Worm (Caenorhabditis elegans) whole organism, young adult: Measurements from ENCODE around the gene eas-1.

ENCODE experiments used
- B0336.3 ChIP-seq: fragments of 200-800 bp; sonication (Bioruptor generic); IDR thresholded peaks from 2 replicates; pipeline ENCODE4 v1.3.6; 2022; ENCODE audit warnings: missing genetic modification characterization, missing compliant biosample characterization
- C06A6.2 ChIP-seq: fragments of 200-800 bp; sonication (Bioruptor generic); conservative IDR thresholded peaks from 2 replicates; pipeline ENCODE4 v1.3.6; 2022; ENCODE audit warnings: missing genetic modification characterization, missing compliant biosample characterization
- F23B12.7 ChIP-seq: sonication (generic microtip); optimal IDR thresholded peaks from 2 replicates; lab custom pipeline; 2017; ENCODE audit warnings: missing genetic modification characterization, mild to moderate bottlenecking, missing compliant biosample characterization, antibody characterized with exemption, moderate library complexity; ENCODE audit not compliant: insufficient read depth
- F33H1.4 ChIP-seq: fragments of 200-800 bp; sonication (Bioruptor generic); IDR thresholded peaks from 2 replicates; pipeline ENCODE4 v1.3.6; 2022; ENCODE audit warnings: missing genetic modification reagents, missing genetic modification characterization, missing compliant biosample characterization
- F39B2.1 ChIP-seq: fragments of 200-800 bp; sonication (Bioruptor generic); IDR thresholded peaks from 2 replicates; pipeline ENCODE4 v1.3.6; 2022; ENCODE audit warnings: missing genetic modification reagents, missing genetic modification characterization, missing compliant biosample characterization
- F49E8.2 ChIP-seq: sonication (generic microtip); optimal IDR thresholded peaks from 3 replicates; lab custom pipeline; 2017; ENCODE audit warnings: missing genetic modification characterization, mild to moderate bottlenecking, missing compliant biosample characterization, antibody characterized with exemption, moderate library complexity; ENCODE audit not compliant: insufficient read depth
- F57C9.4 ChIP-seq: sonication (generic microtip); optimal IDR thresholded peaks from 2 replicates; lab custom pipeline; 2017; ENCODE audit warnings: mild to moderate bottlenecking, missing genetic modification characterization, missing compliant biosample characterization
- Y53G8AR.9 ChIP-seq: fragments of 200-800 bp; sonication (Bioruptor generic); conservative IDR thresholded peaks from 2 replicates; pipeline ENCODE4 v1.3.6; 2022; ENCODE audit warnings: missing genetic modification reagents, missing genetic modification characterization, missing compliant biosample characterization
- Y56A3A.18 ChIP-seq: fragments of 200-800 bp; sonication (Bioruptor generic); IDR thresholded peaks from 2 replicates; pipeline ENCODE4 v1.3.6; 2022; ENCODE audit warnings: missing genetic modification reagents, missing genetic modification characterization, missing compliant biosample characterization
- Y67H2A.10 ChIP-seq: fragments of 200-800 bp; sonication (Bioruptor generic); conservative IDR thresholded peaks from 2 replicates; pipeline ENCODE4 v1.3.6; 2022; ENCODE audit warnings: missing genetic modification reagents, missing genetic modification characterization, missing compliant biosample characterization
- ama-1 ChIP-seq, 3 experiments: fragments of 150-350 bp in 1 of 3; sonication (generic microtip) in 2 of 3; optimal IDR thresholded peaks; 2 replicates each; lab custom pipeline; 2014 to 2018; ENCODE audit warnings: missing biosample characterization in 2 of 3, missing genetic modification characterization in 2 of 3, missing genetic modification reagents in 2 of 3
- aptf-2 ChIP-seq: fragments of 200-800 bp; sonication (Bioruptor generic); conservative IDR thresholded peaks from 2 replicates; pipeline ENCODE4 v1.3.6; 2022; ENCODE audit warnings: missing genetic modification reagents, missing genetic modification characterization, missing compliant biosample characterization
- athp-1 ChIP-seq: sonication (generic microtip); optimal IDR thresholded peaks from 2 replicates; lab custom pipeline; 2017; ENCODE audit warnings: mild to moderate bottlenecking, missing genetic modification characterization, missing compliant biosample characterization
- attf-6 ChIP-seq: fragments of 200-800 bp; sonication (Bioruptor generic); IDR thresholded peaks from 2 replicates; pipeline ENCODE4 v1.3.6; 2022; ENCODE audit warnings: missing genetic modification reagents, missing genetic modification characterization, missing compliant biosample characterization
- bed-1 ChIP-seq: fragments of 200-800 bp; sonication (Bioruptor generic); IDR thresholded peaks from 2 replicates; pipeline ENCODE4 v1.3.6; 2022; ENCODE audit warnings: missing genetic modification reagents, missing genetic modification characterization, missing compliant biosample characterization
- cebp-1 ChIP-seq, 2 experiments: fragments of 200-800 bp in 1 of 2; sonication (Bioruptor generic) in 1 of 2; sonication (generic microtip) in 1 of 2; IDR thresholded peaks in 1 of 2; optimal IDR thresholded peaks in 1 of 2; 2 replicates each; pipeline versions ENCODE4 v1.3.6 to Lab custom; 2017 to 2022; ENCODE audit warnings: missing compliant biosample characterization in 2 of 2, missing genetic modification characterization in 2 of 2, mild to moderate bottlenecking in 1 of 2, missing genetic modification reagents in 1 of 2, moderate library complexity in 1 of 2
- ceh-40 ChIP-seq: fragments of 200-800 bp; sonication (Bioruptor generic); IDR thresholded peaks from 2 replicates; pipeline ENCODE4 v1.3.6; 2022; ENCODE audit warnings: missing genetic modification characterization, missing compliant biosample characterization
- ceh-58 ChIP-seq: fragments of 200-800 bp; sonication (Bioruptor generic); IDR thresholded peaks from 2 replicates; pipeline ENCODE4 v1.3.6; 2022; ENCODE audit warnings: missing genetic modification characterization, missing compliant biosample characterization
- die-1 ChIP-seq: sonication (generic microtip); optimal IDR thresholded peaks from 2 replicates; lab custom pipeline; 2016; ENCODE audit warnings: missing genotype, mild to moderate bottlenecking, missing genetic modification characterization, missing compliant biosample characterization
- dox-1 ChIP-seq: fragments of 200-800 bp; sonication (Bioruptor generic); IDR thresholded peaks from 2 replicates; pipeline ENCODE4 v1.3.6; 2022; ENCODE audit warnings: missing genetic modification reagents, missing genetic modification characterization, missing compliant biosample characterization
- dpl-1 ChIP-seq: fragments of 150-350 bp; optimal IDR thresholded peaks from 2 replicates; lab custom pipeline; 2014; ENCODE audit warnings: missing biosample characterization, missing genetic modification reagents, missing genetic modification characterization
- ekl-4 ChIP-seq: fragments of 200-800 bp; sonication (Bioruptor generic); IDR thresholded peaks from 2 replicates; pipeline ENCODE4 v1.3.6; 2022; ENCODE audit warnings: missing genetic modification reagents, missing genetic modification characterization, missing compliant biosample characterization
- him-1 ChIP-seq: sonication (generic microtip); optimal IDR thresholded peaks from 2 replicates; lab custom pipeline; 2016; ENCODE audit warnings: missing genotype, missing genetic modification reagents, missing genetic modification characterization, missing compliant biosample characterization
- hrde-1 ChIP-seq: sonication (generic microtip); optimal IDR thresholded peaks from 2 replicates; lab custom pipeline; 2016; ENCODE audit warnings: missing genetic modification characterization, mild to moderate bottlenecking, missing compliant biosample characterization, moderate library complexity, missing genotype, missing genetic modification reagents, borderline replicate concordance
- hsf-1 ChIP-seq: fragments of 200-800 bp; sonication (Bioruptor generic); IDR thresholded peaks from 2 replicates; pipeline ENCODE4 v1.3.6; 2022; ENCODE audit warnings: missing genetic modification reagents, missing genetic modification characterization, missing compliant biosample characterization
- lin-35 ChIP-seq, 3 experiments: fragments of 150-350 bp in 2 of 3; sonication (generic microtip) in 1 of 3; optimal IDR thresholded peaks; 2 replicates each; lab custom pipeline; 2014 to 2018; ENCODE audit warnings: missing biosample characterization in 3 of 3, missing genetic modification characterization in 3 of 3, missing genetic modification reagents in 3 of 3
- lin-54 ChIP-seq: fragments of 200-800 bp; sonication (Bioruptor generic); optimal IDR thresholded peaks from 2 replicates; lab custom pipeline; 2018; ENCODE audit warnings: mild to moderate bottlenecking, missing genetic modification characterization, missing compliant biosample characterization
- madf-6 ChIP-seq: fragments of 200-800 bp; sonication (Bioruptor generic); IDR thresholded peaks from 2 replicates; pipeline ENCODE4 v1.3.6; 2022; ENCODE audit warnings: missing genetic modification reagents, missing genetic modification characterization, missing compliant biosample characterization
- nhr-120 ChIP-seq: fragments of 200-800 bp; sonication (Bioruptor generic); IDR thresholded peaks from 2 replicates; pipeline ENCODE4 v1.3.6; 2022; ENCODE audit warnings: missing genetic modification characterization, missing compliant biosample characterization
- nhr-27 ChIP-seq: fragments of 200-800 bp; sonication (Bioruptor generic); optimal IDR thresholded peaks from 2 replicates; lab custom pipeline; 2018; ENCODE audit warnings: mild to moderate bottlenecking, missing genetic modification characterization, moderate library complexity, missing compliant biosample characterization
- pbrm-1 ChIP-seq: fragments of 200-800 bp; sonication (Bioruptor generic); IDR thresholded peaks from 2 replicates; pipeline ENCODE4 v1.3.6; 2022; ENCODE audit warnings: missing genetic modification reagents, missing genetic modification characterization, missing compliant biosample characterization
- rcor-1 ChIP-seq: fragments of 200-800 bp; sonication (Bioruptor generic); IDR thresholded peaks from 2 replicates; pipeline ENCODE4 v1.3.6; 2022; ENCODE audit warnings: missing genetic modification reagents, missing genetic modification characterization, missing compliant biosample characterization
- repo-1 ChIP-seq: sonication (generic microtip); optimal IDR thresholded peaks from 2 replicates; lab custom pipeline; 2017; ENCODE audit warnings: mild to moderate bottlenecking, missing genetic modification characterization, missing compliant biosample characterization
- sea-2 ChIP-seq: fragments of 200-800 bp; sonication (Bioruptor generic); IDR thresholded peaks from 2 replicates; pipeline ENCODE4 v1.3.6; 2022; ENCODE audit warnings: missing genetic modification characterization, missing compliant biosample characterization
- snpc-1.1 ChIP-seq: sonication (generic microtip); optimal IDR thresholded peaks from 2 replicates; lab custom pipeline; 2017; ENCODE audit warnings: missing genetic modification characterization, mild to moderate bottlenecking, missing compliant biosample characterization, antibody characterized with exemption, moderate library complexity, missing genotype, missing genetic modification reagents; ENCODE audit not compliant: insufficient read depth
- snpc-1.3 ChIP-seq: sonication (generic microtip); optimal IDR thresholded peaks from 2 replicates; lab custom pipeline; 2017; ENCODE audit warnings: missing genetic modification characterization, mild to moderate bottlenecking, missing compliant biosample characterization, antibody characterized with exemption, moderate library complexity, missing genotype, missing genetic modification reagents; ENCODE audit not compliant: insufficient read depth
- snpc-4 ChIP-seq, 5 experiments: fragments of 150-350 bp in 1 of 5; sonication (generic microtip) in 4 of 5; optimal IDR thresholded peaks; 2 replicates each; lab custom pipeline; 2014 to 2018; ENCODE audit warnings: missing genetic modification characterization in 5 of 5, missing biosample characterization in 3 of 5, antibody characterized with exemption in 2 of 5, mild to moderate bottlenecking in 2 of 5, missing compliant biosample characterization in 2 of 5, missing genotype in 2 of 5, moderate library complexity in 2 of 5, missing genetic modification reagents in 1 of 5
- tbp1 ChIP-seq: fragments of 200-800 bp; sonication (Bioruptor generic); optimal IDR thresholded peaks from 2 replicates; lab custom pipeline; 2018; ENCODE audit warnings: mild to moderate bottlenecking, missing genetic modification characterization, missing compliant biosample characterization
- tlf-1 ChIP-seq: fragments of 200-800 bp; sonication (Bioruptor generic); optimal IDR thresholded peaks from 2 replicates; lab custom pipeline; 2018; ENCODE audit warnings: mild to moderate bottlenecking, missing genetic modification characterization, missing compliant biosample characterization
- xnd-1 ChIP-seq: sonication (generic microtip); optimal IDR thresholded peaks from 2 replicates; lab custom pipeline; 2016; ENCODE audit warnings: missing genotype, missing genetic modification reagents, missing genetic modification characterization, missing compliant biosample characterization
- ztf-18 ChIP-seq: sonication (generic microtip); optimal IDR thresholded peaks from 2 replicates; lab custom pipeline; 2016; ENCODE audit warnings: missing genotype, mild to moderate bottlenecking, missing genetic modification characterization, missing compliant biosample characterization
- ztf-25 ChIP-seq: fragments of 200-800 bp; sonication (Bioruptor generic); IDR thresholded peaks from 2 replicates; pipeline ENCODE4 v1.3.6; 2022; ENCODE audit warnings: missing genetic modification reagents, missing genetic modification characterization, missing compliant biosample characterization
- ztf-26 ChIP-seq: sonication (generic microtip); optimal IDR thresholded peaks from 2 replicates; lab custom pipeline; 2017; ENCODE audit warnings: missing genetic modification characterization, missing compliant biosample characterization
- ztf-3 ChIP-seq: fragments of 200-800 bp; sonication (Bioruptor generic); optimal IDR thresholded peaks from 2 replicates; lab custom pipeline; 2018; ENCODE audit warnings: mild to moderate bottlenecking, missing genetic modification characterization, missing compliant biosample characterization

eas-1 gene

DNA sequence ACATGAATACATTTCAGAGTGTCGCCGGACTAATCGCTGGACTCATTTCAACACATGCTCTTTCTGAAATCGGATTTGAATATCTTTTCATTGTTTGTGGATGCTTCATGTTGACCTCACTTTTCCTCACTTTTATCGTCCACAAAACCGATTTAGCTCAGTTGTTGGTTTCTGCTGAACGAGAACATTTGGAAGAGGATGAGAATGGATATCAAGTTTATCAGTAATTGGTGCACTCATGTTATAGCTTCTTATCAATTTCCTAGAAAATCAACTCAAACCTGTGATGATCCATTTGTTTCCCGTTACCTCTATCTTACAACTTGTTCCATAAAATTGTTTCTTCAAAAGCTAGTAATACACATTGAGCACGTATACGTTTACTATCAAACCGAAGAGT is 44.2 kb upstream of the eas-1 start:
- TF ChIP-seq ceh-40 (GFP tag; lab: Robert Waterston, UW) = no peak
- TF ChIP-seq tbp1 = peak; percentile 8
- peak; percentile 56 for TF ChIP-seq nhr-27
- no peak for TF ChIP-seq nhr-120 (GFP tag; lab: Robert Waterston, UW)
- TF ChIP-seq snpc-1.1 (tag; lab: Kevin White, UChicago) = no peak
- TF ChIP-seq B0336.3 (GFP tag; lab: Robert Waterston, UW) = peak; percentile 65
- no peak for TF ChIP-seq aptf-2 (GFP tag; lab: Robert Waterston, UW)
- TF ChIP-seq bed-1 (GFP tag; lab: Robert Waterston, UW) = no peak
- peak; percentile 56 for TF ChIP-seq F49E8.2 (tag; lab: Kevin White, UChicago)
- no peak for TF ChIP-seq snpc-4 (GFP tag; optimal IDR thresholded peaks at IDR 0.05; lab: Kevin White, UChicago)
- peak in 1 of 4 experiments; percentile 45 for TF ChIP-seq snpc-4 (tag; optimal IDR thresholded peaks at IDR 0.05; lab: Kevin White, UChicago)
- no peak for TF ChIP-seq F57C9.4
- 0 out of 2 replicates have a peak, but pooled peaks have one; percentile 28 for TF ChIP-seq rcor-1
- no peak for TF ChIP-seq F23B12.7
- TF ChIP-seq ama-1 (optimal IDR thresholded peaks at IDR 0.05; lab: Kevin White, UChicago) = no peak
- no peak for TF ChIP-seq ama-1 (GFP tag; optimal IDR thresholded peaks at IDR 0.05; lab: Kevin White, UChicago)
- peak; percentile 69 for TF ChIP-seq madf-6 (GFP tag; lab: Robert Waterston, UW)
- TF ChIP-seq xnd-1 (tag; lab: Kevin White, UChicago) = peak; percentile 52
- 0 out of 2 replicates have a peak, but pooled peaks have one; percentile 53 for TF ChIP-seq hsf-1
- TF ChIP-seq ekl-4 (GFP tag; lab: Robert Waterston, UW) = peak; percentile 56; the same call in 1 of the 2 replicates
- TF ChIP-seq Y53G8AR.9 (GFP tag; lab: Robert Waterston, UW) = 0 out of 2 replicates have a peak, but pooled peaks have one; percentile 61
- no peak for TF ChIP-seq ztf-26 (tag; lab: Kevin White, UChicago)
- no peak for TF ChIP-seq cebp-1 (GFP tag; IDR thresholded peaks at IDR 0.05; lab: Robert Waterston, UW)
- no peak for TF ChIP-seq cebp-1 (tag; optimal IDR thresholded peaks at IDR 0.05; lab: Kevin White, UChicago)
- peak; percentile 51; the same call in 1 of the 2 replicates for TF ChIP-seq F39B2.1 (GFP tag; lab: Robert Waterston, UW)
- TF ChIP-seq him-1 = no peak
- TF ChIP-seq ceh-58 (GFP tag; lab: Robert Waterston, UW) = no peak
- TF ChIP-seq pbrm-1 (GFP tag; lab: Robert Waterston, UW) = 0 out of 2 replicates have a peak, but pooled peaks have one; percentile 22
- TF ChIP-seq C06A6.2 = no peak
- TF ChIP-seq tlf-1 (GFP tag; lab: Kevin White, UChicago) = no peak
- TF ChIP-seq hrde-1 = peak; percentile 86
- TF ChIP-seq athp-1 (tag; lab: Kevin White, UChicago) = peak; percentile 40
- TF ChIP-seq ztf-18 (tag; lab: Kevin White, UChicago) = no peak

DNA sequence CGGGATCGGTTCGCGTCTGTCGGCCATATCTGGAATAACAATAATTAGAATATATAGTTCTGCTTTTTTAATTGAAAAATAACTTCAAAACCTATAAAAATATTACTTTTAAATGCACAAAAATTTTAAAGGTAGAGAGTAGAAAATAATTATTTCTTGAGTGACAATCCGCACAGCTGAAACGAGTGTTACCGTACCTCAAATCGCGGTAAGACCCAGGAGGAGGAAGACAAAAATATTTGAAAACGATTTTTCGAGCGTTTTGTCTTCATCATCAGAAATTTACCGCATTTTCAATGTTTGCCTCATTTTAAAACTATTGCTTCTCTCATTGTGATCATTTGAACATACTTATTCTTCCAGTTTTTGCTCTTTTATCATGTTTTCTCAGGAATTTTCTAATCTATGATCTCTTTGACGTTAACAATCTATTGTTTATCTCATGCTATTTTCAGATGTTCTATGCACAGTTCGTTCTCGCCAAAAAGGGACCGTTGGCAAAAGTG is 41.9 kb upstream of the eas-1 start, which contains the start of the genes rpn-5 and scc-1:
Gene rpn-5, minus strand, starts transcription at position 162 of the 506 bp plus-strand sequence.
Gene scc-1, plus strand, starts transcription at position 456 of the 506 bp plus-strand sequence.
- no peak for TF ChIP-seq attf-6
- no peak for TF ChIP-seq Y67H2A.10 (GFP tag; lab: Robert Waterston, UW)
- TF ChIP-seq aptf-2 (GFP tag; lab: Robert Waterston, UW) = no peak
- TF ChIP-seq pbrm-1 (GFP tag; lab: Robert Waterston, UW) = 0 out of 2 replicates have a peak, but pooled peaks have one; percentile 12
- peak; percentile 22 for TF ChIP-seq dpl-1 (GFP tag; lab: Kevin White, UChicago)
- TF ChIP-seq tbp1 = peak; percentile 19
- peak; percentile 79 for TF ChIP-seq lin-54 (GFP tag; lab: Kevin White, UChicago)
- peak; percentile 72 for TF ChIP-seq F23B12.7
- peak; percentile 92 for TF ChIP-seq F33H1.4 (GFP tag; lab: Robert Waterston, UW)
- no peak for TF ChIP-seq ztf-25 (GFP tag; lab: Robert Waterston, UW)
- TF ChIP-seq lin-35 (GFP tag; optimal IDR thresholded peaks at IDR 0.05; lab: Kevin White, UChicago) = peak in 1 of 3 experiments; percentile 80
- TF ChIP-seq snpc-1.1 (tag; lab: Kevin White, UChicago) = peak; percentile 2
- no peak for TF ChIP-seq repo-1 (tag; lab: Kevin White, UChicago)
- no peak for TF ChIP-seq Y56A3A.18
- no peak for TF ChIP-seq sea-2 (GFP tag; lab: Robert Waterston, UW)
- 0 out of 2 replicates have a peak, but pooled peaks have one; percentile 7 for TF ChIP-seq rcor-1
- TF ChIP-seq die-1 (tag; lab: Kevin White, UChicago) = no peak
- TF ChIP-seq snpc-1.3 (tag; lab: Kevin White, UChicago) = peak; percentile 6
- no peak for TF ChIP-seq ztf-3 (GFP tag; lab: Kevin White, UChicago)
- TF ChIP-seq cebp-1 (GFP tag; IDR thresholded peaks at IDR 0.05; lab: Robert Waterston, UW) = no peak
- TF ChIP-seq cebp-1 (tag; optimal IDR thresholded peaks at IDR 0.05; lab: Kevin White, UChicago) = peak; percentile 12
- TF ChIP-seq ztf-18 (tag; lab: Kevin White, UChicago) = no peak
- TF ChIP-seq dox-1 (GFP tag; lab: Robert Waterston, UW) = peak; percentile 32; the same call in 1 of the 2 replicates
